Fruit fly (Drosophila melanogaster): ENCODE results near the gene CG13126.

- TF ChIP-seq Mnt (GFP tag; optimal IDR thresholded peaks at IDR 0.05) (no peak), tj (GFP tag; optimal IDR thresholded peaks at IDR 0.05) (no peak), cnc (optimal IDR thresholded peaks at IDR 0.05) (no peak)
These were observed 47.3 kb downstream of the CG13126 start for dm6 chr2L:9906641-9907040.
